Fruit fly (Drosophila melanogaster) whole organism, embryonic: ENCODE measurements around the gene BckdhA.

Experiments
- Abd-B ChIP-seq: fragments of 200-800 bp; sonication (Bioruptor generic); optimal IDR thresholded peaks from 2 replicates; lab custom pipeline; 2018; ENCODE audit warnings: missing biosample characterization, mild to moderate bottlenecking, missing genetic modification characterization, moderate library complexity
- Bdp1 ChIP-seq: fragments of 200-800 bp; sonication (Bioruptor generic); optimal IDR thresholded peaks from 3 replicates; lab custom pipeline; 2016; ENCODE audit warnings: missing biosample characterization, missing genetic modification characterization
- CG10209 ChIP-seq: fragments of 200-800 bp; sonication (Bioruptor generic); optimal IDR thresholded peaks from 3 replicates; lab custom pipeline; 2017; ENCODE audit warnings: missing biosample characterization, mild to moderate bottlenecking, missing genetic modification characterization, missing genetic modification reagents
- CG11696 ChIP-seq: fragments of 200-800 bp; sonication (Bioruptor generic); IDR thresholded peaks from 2 replicates; pipeline ENCODE4 v1.3.6; 2022; ENCODE audit warnings: missing biosample characterization, missing genetic modification characterization
- CG12219 ChIP-seq: fragments of 200-800 bp; sonication (Bioruptor generic); optimal IDR thresholded peaks from 3 replicates; lab custom pipeline; 2018; ENCODE audit warnings: missing biosample characterization, mild to moderate bottlenecking, missing genetic modification characterization
- CG14441 ChIP-seq: fragments of 200-800 bp; sonication (Bioruptor generic); IDR thresholded peaks from 2 replicates; pipeline ENCODE4 v1.3.6; 2022; ENCODE audit warnings: missing biosample characterization, missing genetic modification characterization
- CG16863 ChIP-seq: fragments of 200-800 bp; sonication (Bioruptor generic); optimal IDR thresholded peaks from 3 replicates; lab custom pipeline; 2016; ENCODE audit warnings: missing biosample characterization, missing genetic modification characterization
- CG17186 ChIP-seq: fragments of 200-800 bp; sonication (Bioruptor generic); optimal IDR thresholded peaks from 3 replicates; lab custom pipeline; 2017; ENCODE audit warnings: missing biosample characterization, missing genetic modification reagents, missing genetic modification characterization
- CG2875 ChIP-seq: fragments of 200-800 bp; sonication (Bioruptor generic); optimal IDR thresholded peaks from 2 replicates; lab custom pipeline; 2017; ENCODE audit warnings: missing biosample characterization, mild to moderate bottlenecking, missing genetic modification characterization, missing genetic modification reagents
- CG4820 ChIP-seq: fragments of 200-800 bp; sonication (Bioruptor generic); optimal IDR thresholded peaks from 3 replicates; lab custom pipeline; 2016; ENCODE audit warnings: missing biosample characterization, missing genetic modification characterization
- CG6272 ChIP-seq: fragments of 200-800 bp; sonication (Bioruptor generic); IDR thresholded peaks from 2 replicates; pipeline ENCODE4 v1.3.6; 2022; ENCODE audit warnings: missing biosample characterization, missing genetic modification characterization
- CG8290 ChIP-seq, 3 experiments: fragments of 200-800 bp; sonication (Bioruptor generic); optimal IDR thresholded peaks; 2 replicates each; lab custom pipeline; 2016 to 2019; ENCODE audit warnings: missing biosample characterization in 3 of 3, missing genetic modification characterization in 3 of 3, mild to moderate bottlenecking in 2 of 3, moderate library complexity in 1 of 3
- CG8359 ChIP-seq: fragments of 200-800 bp; sonication (Bioruptor generic); optimal IDR thresholded peaks from 2 replicates; lab custom pipeline; 2017; ENCODE audit warnings: missing biosample characterization, mild to moderate bottlenecking, missing genetic modification characterization, borderline replicate concordance
- CG9797 ChIP-seq: fragments of 200-800 bp; sonication (Bioruptor generic); optimal IDR thresholded peaks from 3 replicates; lab custom pipeline; 2018; ENCODE audit warnings: missing biosample characterization, mild to moderate bottlenecking, missing genetic modification characterization
- CrebB ChIP-seq: fragments of 200-800 bp; sonication (Bioruptor generic); optimal IDR thresholded peaks from 3 replicates; lab custom pipeline; 2018; ENCODE audit warnings: missing biosample characterization, mild to moderate bottlenecking, missing genetic modification characterization
- Dref ChIP-seq: fragments of 200-800 bp; sonication (Bioruptor generic); IDR thresholded peaks from 2 replicates; pipeline ENCODE4 v1.3.6; 2022; ENCODE audit warnings: missing biosample characterization, missing genetic modification characterization
- Ets65A ChIP-seq: fragments of 200-800 bp; sonication (Bioruptor generic); peaks from one replicate; lab custom pipeline; 2016; ENCODE audit warnings: missing biosample characterization, missing genetic modification characterization
- Hmx ChIP-seq: fragments of 200-800 bp; sonication (Bioruptor generic); optimal IDR thresholded peaks from 2 replicates; lab custom pipeline; 2016; ENCODE audit warnings: missing biosample characterization, missing genetic modification characterization
- Hsf ChIP-seq: fragments of 200-800 bp; sonication (Bioruptor generic); optimal IDR thresholded peaks from 3 replicates; lab custom pipeline; 2016; ENCODE audit warnings: missing biosample characterization, missing genetic modification characterization
- Jarid2 ChIP-seq: fragments of 200-800 bp; sonication (Bioruptor generic); optimal IDR thresholded peaks from 3 replicates; lab custom pipeline; 2017; ENCODE audit warnings: mild to moderate bottlenecking, missing biosample characterization, missing genetic modification reagents, missing genetic modification characterization
- Nf-YB ChIP-seq: fragments of 200-800 bp; sonication (Bioruptor generic); optimal IDR thresholded peaks from 3 replicates; lab custom pipeline; 2019; ENCODE audit warnings: missing biosample characterization, mild to moderate bottlenecking, missing genetic modification characterization, moderate library complexity
- Nf-YC ChIP-seq: fragments of 200-800 bp; optimal IDR thresholded peaks from 3 replicates; lab custom pipeline; 2019; ENCODE audit warnings: missing biosample characterization, mild to moderate bottlenecking, missing genetic modification characterization, moderate library complexity
- Oaz ChIP-seq: fragments of 200-800 bp; sonication (Bioruptor generic); IDR thresholded peaks from 2 replicates; pipeline ENCODE4 v1.3.6; 2022; ENCODE audit warnings: missing biosample characterization, missing genetic modification characterization
- Optix ChIP-seq: fragments of 200-800 bp; sonication (Bioruptor generic); IDR thresholded peaks from 3 replicates; pipeline ENCODE4 v1.3.6; 2022; ENCODE audit warnings: missing biosample characterization, missing genetic modification characterization
- Six4 ChIP-seq: fragments of 200-800 bp; sonication (Bioruptor generic); optimal IDR thresholded peaks from 2 replicates; lab custom pipeline; 2016; ENCODE audit warnings: missing biosample characterization, missing genetic modification characterization
- abd-A ChIP-seq: fragments of 200-800 bp; sonication (Bioruptor generic); optimal IDR thresholded peaks from 3 replicates; lab custom pipeline; 2019; ENCODE audit warnings: missing biosample characterization, mild to moderate bottlenecking, missing genetic modification characterization, moderate library complexity
- ase ChIP-seq: fragments of 200-800 bp; sonication (Bioruptor generic); IDR thresholded peaks from 3 replicates; pipeline ENCODE4 v1.3.6; 2022; ENCODE audit warnings: missing biosample characterization, missing genetic modification characterization
- bab2 ChIP-seq: fragments of 200-800 bp; sonication (Bioruptor generic); optimal IDR thresholded peaks from 2 replicates; lab custom pipeline; 2016; ENCODE audit warnings: missing biosample characterization, missing genetic modification characterization
- cad ChIP-seq: fragments of >200 bp; optimal IDR thresholded peaks from 2 replicates; lab custom pipeline; 2017; ENCODE audit warnings: missing biosample characterization, missing genetic modification characterization
- ewg ChIP-seq: fragments of 200-800 bp; sonication (Bioruptor generic); optimal IDR thresholded peaks from 3 replicates; lab custom pipeline; 2017; ENCODE audit warnings: mild to moderate bottlenecking, missing biosample characterization, missing genetic modification reagents, missing genetic modification characterization
- fd102C ChIP-seq: fragments of 200-800 bp; sonication (Bioruptor generic); optimal IDR thresholded peaks from 2 replicates; lab custom pipeline; 2018; ENCODE audit warnings: missing biosample characterization, mild to moderate bottlenecking, missing genetic modification characterization, moderate library complexity
- gcm2 ChIP-seq: fragments of 200-800 bp; sonication (Bioruptor generic); optimal IDR thresholded peaks from 2 replicates; lab custom pipeline; 2016; ENCODE audit warnings: missing biosample characterization, missing genetic modification characterization
- h ChIP-seq: fragments of >200 bp; optimal IDR thresholded peaks from 2 replicates; lab custom pipeline; 2017
- hbn ChIP-seq: fragments of 200-800 bp; sonication (Bioruptor generic); IDR thresholded peaks from 2 replicates; pipeline ENCODE4 v1.3.6; 2022; ENCODE audit warnings: missing biosample characterization, missing genetic modification characterization; ENCODE audit not compliant: partially characterized antibody
- her ChIP-seq: fragments of 200-800 bp; sonication (Bioruptor generic); optimal IDR thresholded peaks from 2 replicates; lab custom pipeline; 2016; ENCODE audit warnings: missing biosample characterization, missing genetic modification characterization
- klu ChIP-seq: fragments of 200-800 bp; sonication (Bioruptor generic); IDR thresholded peaks from 2 replicates; pipeline ENCODE4 v1.3.6; 2022; ENCODE audit warnings: missing biosample characterization, missing genetic modification characterization
- lmd ChIP-seq: fragments of 200-800 bp; sonication (Bioruptor generic); IDR thresholded peaks from 2 replicates; pipeline ENCODE4 v1.3.6; 2022; ENCODE audit warnings: missing biosample characterization, missing genetic modification characterization
- nerfin-1 ChIP-seq: fragments of 200-800 bp; sonication (Bioruptor generic); optimal IDR thresholded peaks from 3 replicates; lab custom pipeline; 2019; ENCODE audit warnings: missing biosample characterization, mild to moderate bottlenecking, missing genetic modification characterization, moderate library complexity
- otp ChIP-seq: fragments of 200-800 bp; sonication (Bioruptor generic); IDR thresholded peaks from 3 replicates; pipeline ENCODE4, ENCODE4 v1.3.6; 2022; ENCODE audit warnings: missing biosample characterization, missing genetic modification characterization
- pho ChIP-seq: fragments of 200-800 bp; sonication (Bioruptor generic); optimal IDR thresholded peaks from 2 replicates; lab custom pipeline; 2016; ENCODE audit warnings: missing biosample characterization, missing genetic modification characterization
- pita ChIP-seq: fragments of 200-800 bp; sonication (Bioruptor generic); optimal IDR thresholded peaks from 2 replicates; lab custom pipeline; 2017; ENCODE audit warnings: missing biosample characterization, mild to moderate bottlenecking, missing genetic modification characterization
- pum ChIP-seq: fragments of 200-800 bp; sonication (Bioruptor generic); optimal IDR thresholded peaks from 2 replicates; lab custom pipeline; 2016; ENCODE audit warnings: missing biosample characterization, missing genetic modification characterization
- ranshi ChIP-seq: fragments of 200-800 bp; sonication (Bioruptor generic); IDR thresholded peaks from 2 replicates; pipeline ENCODE4 v1.3.6; 2022; ENCODE audit warnings: missing biosample characterization, missing genetic modification characterization
- ro ChIP-seq: fragments of 200-800 bp; sonication (Bioruptor generic); IDR thresholded peaks from 2 replicates; pipeline ENCODE4 v1.3.6; 2022; ENCODE audit warnings: missing biosample characterization, missing genetic modification characterization
- sc ChIP-seq, 3 experiments: fragments of >200 bp in 2 of 3; fragments of 200-800 bp in 1 of 3; sonication (Bioruptor generic) in 1 of 3; optimal IDR thresholded peaks; 2 replicates in 2 of 3; 3 replicates in 1 of 3; lab custom pipeline; 2017; ENCODE audit warnings: mild to moderate bottlenecking in 1 of 3, missing biosample characterization in 1 of 3, missing genetic modification characterization in 1 of 3, missing genetic modification reagents in 1 of 3
- sd ChIP-seq: fragments of 200-800 bp; sonication (Bioruptor generic); optimal IDR thresholded peaks from 3 replicates; lab custom pipeline; 2018; ENCODE audit warnings: missing biosample characterization, mild to moderate bottlenecking, missing genetic modification characterization, moderate library complexity
- sim ChIP-seq: fragments of 200-800 bp; sonication (Bioruptor generic); IDR thresholded peaks from 2 replicates; pipeline ENCODE4 v1.3.6; 2022; ENCODE audit warnings: missing biosample characterization, missing genetic modification characterization
- slp2 ChIP-seq: fragments of 200-800 bp; sonication (Bioruptor generic); optimal IDR thresholded peaks from 2 replicates; lab custom pipeline; 2016; ENCODE audit warnings: missing biosample characterization, missing genetic modification characterization
- sob ChIP-seq: fragments of 200-800 bp; sonication (Bioruptor generic); IDR thresholded peaks from 2 replicates; pipeline ENCODE4 v1.3.6; 2022; ENCODE audit warnings: missing biosample characterization, missing genetic modification characterization
- tin ChIP-seq: fragments of 200-800 bp; sonication (Bioruptor generic); optimal IDR thresholded peaks from 3 replicates; lab custom pipeline; 2016; ENCODE audit warnings: missing biosample characterization, missing genetic modification characterization
- vfl ChIP-seq: fragments of 200-800 bp; sonication (Bioruptor generic); optimal IDR thresholded peaks from 2 replicates; lab custom pipeline; 2016; ENCODE audit warnings: missing biosample characterization, missing genetic modification characterization

The BckdhA gene

dm6 chr3R:9534125-9534496 is 21.5 kb upstream of the BckdhA start (continued):
- TF ChIP-seq ro (GFP tag; lab: Robert Waterston, UW): peak; percentile 61
- TF ChIP-seq pho (GFP tag; lab: Kevin White, UChicago): peak; percentile 83
- TF ChIP-seq sob (GFP tag; lab: Robert Waterston, UW): peak; percentile 93
- TF ChIP-seq cad (GFP tag; lab: Kevin White, UChicago): no peak
- peak; percentile 98 for TF ChIP-seq Ets65A (GFP tag; lab: Kevin White, UChicago)
- peak; percentile 92 for TF ChIP-seq Hsf (GFP tag; lab: Kevin White, UChicago)
- TF ChIP-seq CG16863 (GFP tag; lab: Kevin White, UChicago): peak; percentile 94
- peak; percentile 88 for TF ChIP-seq slp2
- peak; percentile 87 for TF ChIP-seq lmd (GFP tag; lab: Robert Waterston, UW)
- TF ChIP-seq CG17186 (GFP tag; lab: Kevin White, UChicago): peak; percentile 73
- TF ChIP-seq Optix (GFP tag; lab: Robert Waterston, UW): peak; percentile 47; the same call in 2 of the 3 replicates
- TF ChIP-seq Six4 (GFP tag; lab: Kevin White, UChicago): peak; percentile 91
- TF ChIP-seq Bdp1: peak; percentile 77
- TF ChIP-seq Nf-YC (tag; lab: Kevin White, UChicago): peak; percentile 59
- peak; percentile 83 for TF ChIP-seq CG8359 (GFP tag; lab: Kevin White, UChicago)
- TF ChIP-seq CG11696 (GFP tag; lab: Robert Waterston, UW): peak; percentile 82
- TF ChIP-seq h: no peak
- TF ChIP-seq CG12219 (GFP tag; lab: Kevin White, UChicago): peak; percentile 91
- peak; percentile 77 for TF ChIP-seq CG8290 (GFP tag; optimal IDR thresholded peaks at IDR 0.05; lab: Kevin White, UChicago)
- TF ChIP-seq CG8290 (tag; optimal IDR thresholded peaks at IDR 0.05; lab: Kevin White, UChicago): peak in 1 of 2 experiments; percentile 66
- no peak for TF ChIP-seq hbn (GFP tag; lab: Robert Waterston, UW)
- no peak for TF ChIP-seq Dref (GFP tag; lab: Robert Waterston, UW)
- TF ChIP-seq CG2875 (GFP tag; lab: Kevin White, UChicago): peak; percentile 93
- peak; percentile 93 for TF ChIP-seq ranshi (GFP tag; lab: Robert Waterston, UW)
- no peak for TF ChIP-seq fd102C (GFP tag; lab: Kevin White, UChicago)
- peak; percentile 33 for TF ChIP-seq vfl (GFP tag; lab: Kevin White, UChicago)
- TF ChIP-seq sd (tag; lab: Kevin White, UChicago): peak; percentile 38
- peak; percentile 90 for TF ChIP-seq tin (GFP tag; lab: Kevin White, UChicago)
- no peak for TF ChIP-seq pita
- TF ChIP-seq nerfin-1 (tag; lab: Kevin White, UChicago): peak; percentile 91
- TF ChIP-seq Abd-B (GFP tag; lab: Kevin White, UChicago): no peak
- peak; percentile 73 for TF ChIP-seq Oaz (GFP tag; lab: Robert Waterston, UW)
- TF ChIP-seq CG6272 (GFP tag; lab: Robert Waterston, UW): peak; percentile 78
- TF ChIP-seq Jarid2: no peak
- peak; percentile 95 for TF ChIP-seq bab2 (GFP tag; lab: Kevin White, UChicago)
- peak; percentile 79 for TF ChIP-seq Hmx (GFP tag; lab: Kevin White, UChicago)
- peak; percentile 50 for TF ChIP-seq gcm2 (GFP tag; lab: Kevin White, UChicago)
- peak; percentile 93 for TF ChIP-seq ase (GFP tag; lab: Robert Waterston, UW)
- TF ChIP-seq abd-A (tag; lab: Kevin White, UChicago): no peak
- peak; percentile 91 for TF ChIP-seq ewg (GFP tag; lab: Kevin White, UChicago)
- peak; percentile 78 for TF ChIP-seq Nf-YB
- peak; percentile 91 for TF ChIP-seq sim (GFP tag; lab: Robert Waterston, UW)
- TF ChIP-seq CrebB (tag; lab: Kevin White, UChicago): peak; percentile 89
- peak; percentile 89 for TF ChIP-seq otp (GFP tag; lab: Robert Waterston, UW)
- TF ChIP-seq CG10209 (GFP tag; lab: Kevin White, UChicago): peak; percentile 87
- TF ChIP-seq klu (GFP tag; lab: Robert Waterston, UW): peak; percentile 70
- TF ChIP-seq CG4820: peak; percentile 91
- TF ChIP-seq CG9797 (GFP tag; lab: Kevin White, UChicago): no peak
- peak; percentile 94 for TF ChIP-seq pum (GFP tag; lab: Kevin White, UChicago)
- peak; percentile 84 for TF ChIP-seq her (GFP tag; lab: Kevin White, UChicago)
- no peak for TF ChIP-seq sc (optimal IDR thresholded peaks at IDR 0.05; lab: Kevin White, UChicago)
- TF ChIP-seq sc (GFP tag; optimal IDR thresholded peaks at IDR 0.05; lab: Kevin White, UChicago): peak; percentile 92
- TF ChIP-seq CG14441 (GFP tag; lab: Robert Waterston, UW): peak; percentile 91
